Fruit fly (Drosophila melanogaster) whole organism, prepupa: ENCODE data around the gene CG11106.

Experiments used
- CG10631 ChIP-seq: fragments of 200-800 bp; sonication (Bioruptor generic); optimal IDR thresholded peaks from 2 replicates; lab custom pipeline; 2016; ENCODE audit warnings: missing biosample characterization, missing genetic modification characterization
- CG10669 ChIP-seq: fragments of 200-800 bp; sonication (Bioruptor generic); optimal IDR thresholded peaks from 3 replicates; lab custom pipeline; 2018; ENCODE audit warnings: missing biosample characterization, mild to moderate bottlenecking, missing genetic modification characterization, moderate library complexity
- CG11294 ChIP-seq: fragments of 200-800 bp; sonication (Bioruptor generic); IDR thresholded peaks from 2 replicates; pipeline ENCODE4 v1.3.6; 2022; ENCODE audit warnings: missing biosample characterization, missing genetic modification characterization
- CG11762 ChIP-seq: fragments of 200-800 bp; sonication (Bioruptor generic); optimal IDR thresholded peaks from 3 replicates; lab custom pipeline; 2016; ENCODE audit warnings: missing biosample characterization, missing genetic modification characterization; ENCODE audit not compliant: insufficient read depth
- CG15336 ChIP-seq: fragments of 200-800 bp; sonication (Bioruptor generic); IDR thresholded peaks from 2 replicates; pipeline ENCODE4 v1.3.6; 2022; ENCODE audit warnings: missing biosample characterization, missing genetic modification characterization
- CG1621 ChIP-seq: fragments of 200-800 bp; sonication (Bioruptor generic); optimal IDR thresholded peaks from 3 replicates; lab custom pipeline; 2018; ENCODE audit warnings: missing biosample characterization, mild to moderate bottlenecking, missing genetic modification characterization
- CG16779 ChIP-seq: fragments of 200-800 bp; sonication (Bioruptor generic); optimal IDR thresholded peaks from 3 replicates; lab custom pipeline; 2017; ENCODE audit warnings: missing biosample characterization, mild to moderate bottlenecking, missing genetic modification characterization
- CG31627 ChIP-seq: fragments of 200-800 bp; sonication (Bioruptor generic); optimal IDR thresholded peaks from 3 replicates; lab custom pipeline; 2016; ENCODE audit warnings: missing biosample characterization, missing genetic modification characterization
- CG32006 ChIP-seq: fragments of 200-800 bp; sonication (Bioruptor generic); optimal IDR thresholded peaks from 3 replicates; lab custom pipeline; 2017; ENCODE audit warnings: missing biosample characterization, mild to moderate bottlenecking, missing genetic modification characterization
- CG34406 ChIP-seq: fragments of 200-800 bp; sonication (Bioruptor generic); optimal IDR thresholded peaks from 3 replicates; lab custom pipeline; 2016; ENCODE audit warnings: missing biosample characterization, missing genetic modification characterization
- CG3919 ChIP-seq: fragments of 200-800 bp; sonication (Bioruptor generic); optimal IDR thresholded peaks from 3 replicates; lab custom pipeline; 2016; ENCODE audit warnings: missing biosample characterization, missing genetic modification characterization
- CG6792 ChIP-seq: fragments of 200-800 bp; sonication (Bioruptor generic); optimal IDR thresholded peaks from 3 replicates; lab custom pipeline; 2016; ENCODE audit warnings: missing biosample characterization, missing genetic modification characterization
- CG6808 ChIP-seq: fragments of 200-800 bp; sonication (Bioruptor generic); optimal IDR thresholded peaks from 3 replicates; lab custom pipeline; 2017; ENCODE audit warnings: missing biosample characterization, missing genetic modification characterization, mild to moderate bottlenecking, moderate library complexity, missing genetic modification reagents
- CG6854 ChIP-seq: fragments of 200-800 bp; sonication (Bioruptor generic); optimal IDR thresholded peaks from 2 replicates; lab custom pipeline; 2017; ENCODE audit warnings: missing biosample characterization, mild to moderate bottlenecking, missing genetic modification characterization
- CG9139 ChIP-seq: fragments of 200-800 bp; sonication (Bioruptor generic); optimal IDR thresholded peaks from 3 replicates; lab custom pipeline; 2017; ENCODE audit warnings: missing biosample characterization, mild to moderate bottlenecking, missing genetic modification characterization
- Eip75B ChIP-seq: fragments of 200-800 bp; sonication (Bioruptor generic); optimal IDR thresholded peaks from 3 replicates; lab custom pipeline; 2016; ENCODE audit warnings: missing biosample characterization, missing genetic modification characterization
- Eip78C ChIP-seq: fragments of 200-800 bp; sonication (Bioruptor generic); peaks from one replicate; lab custom pipeline; 2016; ENCODE audit warnings: missing biosample characterization, missing genetic modification characterization
- Eip93F ChIP-seq: fragments of 200-800 bp; sonication (Bioruptor generic); optimal IDR thresholded peaks from 2 replicates; lab custom pipeline; 2016; ENCODE audit warnings: missing biosample characterization, mild to moderate bottlenecking, missing genetic modification characterization
- Ets21C ChIP-seq: fragments of 200-800 bp; sonication (Bioruptor generic); optimal IDR thresholded peaks from 3 replicates; lab custom pipeline; 2016; ENCODE audit warnings: missing biosample characterization, missing genetic modification characterization
- Hr39 ChIP-seq: fragments of 200-800 bp; sonication (Bioruptor generic); optimal IDR thresholded peaks from 2 replicates; lab custom pipeline; 2016; ENCODE audit warnings: missing biosample characterization, missing genetic modification characterization
- Lpt ChIP-seq: fragments of 200-800 bp; sonication (Bioruptor generic); optimal IDR thresholded peaks from 3 replicates; lab custom pipeline; 2016; ENCODE audit warnings: missing biosample characterization, missing genetic modification characterization
- OdsH ChIP-seq: fragments of 200-800 bp; sonication (Bioruptor generic); optimal IDR thresholded peaks from 3 replicates; lab custom pipeline; 2016; ENCODE audit warnings: missing biosample characterization, missing genetic modification characterization
- Smox ChIP-seq: fragments of 200-800 bp; sonication (Bioruptor generic); optimal IDR thresholded peaks from 3 replicates; lab custom pipeline; 2016; ENCODE audit warnings: missing biosample characterization, missing genetic modification characterization
- Sox102F ChIP-seq: fragments of 200-800 bp; sonication (Bioruptor generic); optimal IDR thresholded peaks from 2 replicates; lab custom pipeline; 2016; ENCODE audit warnings: missing biosample characterization, mild to moderate bottlenecking, missing genetic modification characterization
- Sox14 ChIP-seq: fragments of 200-800 bp; sonication (Bioruptor generic); optimal IDR thresholded peaks from 3 replicates; lab custom pipeline; 2016; ENCODE audit warnings: missing biosample characterization, missing genetic modification characterization
- Sox15 ChIP-seq: fragments of 200-800 bp; sonication (Bioruptor generic); optimal IDR thresholded peaks from 3 replicates; lab custom pipeline; 2016; ENCODE audit warnings: missing biosample characterization, missing genetic modification characterization
- dac ChIP-seq: fragments of 200-800 bp; sonication (Bioruptor generic); optimal IDR thresholded peaks from 2 replicates; lab custom pipeline; 2017; ENCODE audit warnings: missing biosample characterization, mild to moderate bottlenecking, missing genetic modification characterization
- dsx ChIP-seq: fragments of 200-800 bp; optimal IDR thresholded peaks from 3 replicates; lab custom pipeline; 2019; ENCODE audit warnings: missing biosample characterization, mild to moderate bottlenecking, missing genetic modification characterization, moderate library complexity; ENCODE audit not compliant: poor library complexity, severe bottlenecking
- eg ChIP-seq: fragments of 200-800 bp; sonication (Bioruptor generic); IDR thresholded peaks from 3 replicates; pipeline ENCODE4 v1.3.6; 2022; ENCODE audit warnings: missing biosample characterization, missing genetic modification characterization
- esn ChIP-seq: fragments of 200-800 bp; sonication (Bioruptor generic); optimal IDR thresholded peaks from 2 replicates; lab custom pipeline; 2016; ENCODE audit warnings: missing biosample characterization, mild to moderate bottlenecking, missing genetic modification characterization, moderate library complexity
- fd59A ChIP-seq: fragments of 200-800 bp; sonication (Bioruptor generic); optimal IDR thresholded peaks from 2 replicates; lab custom pipeline; 2017; ENCODE audit warnings: missing biosample characterization, mild to moderate bottlenecking, missing genetic modification characterization, missing genetic modification reagents
- fd85E ChIP-seq: fragments of 200-800 bp; sonication (Bioruptor generic); optimal IDR thresholded peaks from 3 replicates; lab custom pipeline; 2016; ENCODE audit warnings: missing biosample characterization, missing genetic modification characterization
- fkh ChIP-seq: fragments of 200-800 bp; sonication (Bioruptor generic); optimal IDR thresholded peaks from 3 replicates; lab custom pipeline; 2017; ENCODE audit warnings: missing biosample characterization, mild to moderate bottlenecking, missing genetic modification characterization, moderate library complexity
- ss ChIP-seq, 2 experiments: fragments of 200-800 bp; sonication (Bioruptor generic); optimal IDR thresholded peaks; 2 replicates in 1 of 2; 3 replicates in 1 of 2; lab custom pipeline; 2017 to 2018; ENCODE audit warnings: mild to moderate bottlenecking in 2 of 2, missing biosample characterization in 2 of 2, missing genetic modification characterization in 2 of 2, moderate library complexity in 1 of 2
- topi ChIP-seq: fragments of 200-800 bp; sonication (Bioruptor generic); optimal IDR thresholded peaks from 3 replicates; lab custom pipeline; 2016; ENCODE audit warnings: missing biosample characterization, missing genetic modification characterization

The CG11106 gene

dm6 chrX:11155808-11156589 lies 46.0 kb upstream of the CG11106 start (continued):
- TF ChIP-seq Eip93F (GFP tag; lab: Kevin White, UChicago) (no peak), Hr39 (no peak), CG9139 (peak; percentile 1), Eip75B (no peak), CG32006 (no peak), CG11294 (GFP tag; lab: Robert Waterston, UW) (no peak), ss (GFP tag; optimal IDR thresholded peaks at IDR 0.05; lab: Kevin White, UChicago) (no peak), fd85E (no peak), Sox14 (GFP tag; lab: Kevin White, UChicago) (no peak), CG10631 (GFP tag; lab: Kevin White, UChicago) (no peak), Lpt (GFP tag; lab: Kevin White, UChicago) (no peak), CG6792 (GFP tag; lab: Kevin White, UChicago) (peak; percentile 16), topi (no peak), CG16779 (tag; lab: Kevin White, UChicago) (no peak), fd59A (GFP tag; lab: Kevin White, UChicago) (no peak), dsx (peak; percentile 74), fkh (GFP tag; lab: Kevin White, UChicago) (no peak), CG15336 (GFP tag; lab: Robert Waterston, UW) (0 out of 2 replicates have a peak, but pooled peaks have one; percentile 31), OdsH (GFP tag; lab: Kevin White, UChicago) (no peak), dac (no peak)

DNA sequence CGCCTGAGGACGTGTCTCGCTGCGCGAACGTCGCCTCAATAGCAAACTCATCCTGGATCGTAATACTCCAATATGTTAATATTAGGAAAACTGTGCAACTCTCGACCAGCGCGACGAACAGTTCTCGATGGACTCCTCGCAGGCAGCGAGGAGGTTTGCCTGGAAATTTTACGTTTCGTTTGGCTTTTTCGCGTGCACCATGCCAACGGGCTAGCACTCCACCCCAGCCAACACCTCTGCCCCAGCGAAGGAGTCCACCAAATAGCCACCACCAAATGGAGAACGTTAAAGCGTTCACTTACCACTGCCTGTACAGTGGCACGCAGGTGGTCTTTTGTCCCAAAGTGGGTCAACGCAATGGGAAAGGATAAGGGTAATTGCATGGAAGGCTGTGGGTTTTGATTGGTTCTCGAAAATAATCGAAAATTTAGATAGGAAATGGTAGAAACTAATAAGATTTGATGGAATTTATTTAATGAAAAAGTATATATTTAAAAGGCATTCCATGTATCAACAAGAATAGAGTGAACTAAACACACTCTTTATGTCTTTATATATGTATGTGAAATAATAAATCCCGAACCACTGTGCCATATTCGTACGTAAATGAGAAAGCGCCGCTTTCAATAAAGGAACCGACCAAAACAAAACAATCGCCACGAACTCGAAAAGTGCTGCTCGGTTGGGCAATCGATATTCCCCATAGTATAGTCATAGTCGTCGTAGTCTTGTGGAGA lies 42.2 kb upstream of the CG11106 start, which contains the start of gene CG32668:
Gene CG32668, minus strand, starts transcription at position 51 of the 737 bp plus-strand sequence.
- TF ChIP-seq Lpt (GFP tag; lab: Kevin White, UChicago) (no peak), Eip78C (GFP tag; lab: Kevin White, UChicago) (peak; percentile 57)

- no peak for TF ChIP-seq CG10669 (GFP tag; lab: Kevin White, UChicago)
- TF ChIP-seq CG32006 = no peak
- no peak for TF ChIP-seq CG6808 (GFP tag; lab: Kevin White, UChicago)
- 0 out of 3 replicates have a peak, but pooled peaks have one; percentile 37 for TF ChIP-seq eg (GFP tag; lab: Robert Waterston, UW)
- TF ChIP-seq CG31627 (GFP tag; lab: Kevin White, UChicago) = no peak
- TF ChIP-seq Smox (GFP tag; lab: Kevin White, UChicago) = no peak
- TF ChIP-seq Ets21C = no peak
- TF ChIP-seq CG34406 (GFP tag; lab: Kevin White, UChicago) = no peak
- no peak for TF ChIP-seq dsx
- no peak for TF ChIP-seq CG1621 (tag; lab: Kevin White, UChicago)
- TF ChIP-seq CG11762 (GFP tag; lab: Kevin White, UChicago) = no peak
- TF ChIP-seq CG15336 (GFP tag; lab: Robert Waterston, UW) = no peak
- TF ChIP-seq Sox15 = no peak
- peak; percentile 12 for TF ChIP-seq CG3919 (GFP tag; lab: Kevin White, UChicago)
- no peak for TF ChIP-seq esn (GFP tag; lab: Kevin White, UChicago)
- TF ChIP-seq Eip93F (GFP tag; lab: Kevin White, UChicago) = no peak
- no peak for TF ChIP-seq Sox102F (GFP tag; lab: Kevin White, UChicago)
- TF ChIP-seq Eip78C (GFP tag; lab: Kevin White, UChicago) = peak; percentile 46
- TF ChIP-seq CG11294 (GFP tag; lab: Robert Waterston, UW) = no peak
- no peak for TF ChIP-seq CG6854 (GFP tag; lab: Kevin White, UChicago)
Observed at dm6 chrX:11168958-11169357, 33.1 kb upstream of the CG11106 start, which contains the start of gene Antdh. TSS of gene Antdh (minus strand) at chrX:11169058.
